Fruit fly (Drosophila melanogaster) whole organism, prepupa: ENCODE data around the gene CG32241.

Experiments used
- Blimp-1 ChIP-seq: fragments of 200-800 bp; sonication (Bioruptor generic); optimal IDR thresholded peaks from 3 replicates; lab custom pipeline; 2017; ENCODE audit warnings: missing biosample characterization, missing genetic modification characterization, mild to moderate bottlenecking, moderate library complexity, missing genetic modification reagents
- CG10631 ChIP-seq: fragments of 200-800 bp; sonication (Bioruptor generic); optimal IDR thresholded peaks from 2 replicates; lab custom pipeline; 2016; ENCODE audit warnings: missing biosample characterization, missing genetic modification characterization
- CG11902 ChIP-seq: fragments of 200-800 bp; sonication (Bioruptor generic); optimal IDR thresholded peaks from 3 replicates; lab custom pipeline; 2016; ENCODE audit warnings: missing biosample characterization, missing genetic modification characterization
- CG15336 ChIP-seq: fragments of 200-800 bp; sonication (Bioruptor generic); IDR thresholded peaks from 2 replicates; pipeline ENCODE4 v1.3.6; 2022; ENCODE audit warnings: missing biosample characterization, missing genetic modification characterization
- CG1621 ChIP-seq: fragments of 200-800 bp; sonication (Bioruptor generic); optimal IDR thresholded peaks from 3 replicates; lab custom pipeline; 2018; ENCODE audit warnings: missing biosample characterization, mild to moderate bottlenecking, missing genetic modification characterization
- CG3032 ChIP-seq: fragments of 200-800 bp; optimal IDR thresholded peaks from 2 replicates; lab custom pipeline; 2019; ENCODE audit warnings: missing biosample characterization, mild to moderate bottlenecking, missing genetic modification characterization, moderate library complexity
- CG31627 ChIP-seq: fragments of 200-800 bp; sonication (Bioruptor generic); optimal IDR thresholded peaks from 3 replicates; lab custom pipeline; 2016; ENCODE audit warnings: missing biosample characterization, missing genetic modification characterization
- CG32006 ChIP-seq: fragments of 200-800 bp; sonication (Bioruptor generic); optimal IDR thresholded peaks from 3 replicates; lab custom pipeline; 2017; ENCODE audit warnings: missing biosample characterization, mild to moderate bottlenecking, missing genetic modification characterization
- CG3919 ChIP-seq: fragments of 200-800 bp; sonication (Bioruptor generic); optimal IDR thresholded peaks from 3 replicates; lab custom pipeline; 2016; ENCODE audit warnings: missing biosample characterization, missing genetic modification characterization
- CG4318 ChIP-seq: fragments of 200-800 bp; sonication (Bioruptor generic); optimal IDR thresholded peaks from 3 replicates; lab custom pipeline; 2017; ENCODE audit warnings: missing biosample characterization, mild to moderate bottlenecking, missing genetic modification characterization
- CG6276 ChIP-seq: fragments of 200-800 bp; sonication (Bioruptor generic); optimal IDR thresholded peaks from 2 replicates; lab custom pipeline; 2017; ENCODE audit warnings: missing biosample characterization, mild to moderate bottlenecking, missing genetic modification characterization
- CG6792 ChIP-seq: fragments of 200-800 bp; sonication (Bioruptor generic); optimal IDR thresholded peaks from 3 replicates; lab custom pipeline; 2016; ENCODE audit warnings: missing biosample characterization, missing genetic modification characterization
- CG6854 ChIP-seq: fragments of 200-800 bp; sonication (Bioruptor generic); optimal IDR thresholded peaks from 2 replicates; lab custom pipeline; 2017; ENCODE audit warnings: missing biosample characterization, mild to moderate bottlenecking, missing genetic modification characterization
- CG7368 ChIP-seq: fragments of 200-800 bp; sonication (Bioruptor generic); optimal IDR thresholded peaks from 3 replicates; lab custom pipeline; 2016; ENCODE audit warnings: missing biosample characterization, missing genetic modification characterization
- CG9139 ChIP-seq: fragments of 200-800 bp; sonication (Bioruptor generic); optimal IDR thresholded peaks from 3 replicates; lab custom pipeline; 2017; ENCODE audit warnings: missing biosample characterization, mild to moderate bottlenecking, missing genetic modification characterization
- Eip78C ChIP-seq: fragments of 200-800 bp; sonication (Bioruptor generic); peaks from one replicate; lab custom pipeline; 2016; ENCODE audit warnings: missing biosample characterization, missing genetic modification characterization
- Eip93F ChIP-seq: fragments of 200-800 bp; sonication (Bioruptor generic); optimal IDR thresholded peaks from 2 replicates; lab custom pipeline; 2016; ENCODE audit warnings: missing biosample characterization, mild to moderate bottlenecking, missing genetic modification characterization
- Hr38 ChIP-seq: sonication (Bioruptor generic); optimal IDR thresholded peaks from 2 replicates; lab custom pipeline; 2016; ENCODE audit warnings: missing biosample characterization, missing genetic modification characterization
- Hr39 ChIP-seq: fragments of 200-800 bp; sonication (Bioruptor generic); optimal IDR thresholded peaks from 2 replicates; lab custom pipeline; 2016; ENCODE audit warnings: missing biosample characterization, missing genetic modification characterization
- Hr4 ChIP-seq: fragments of 200-800 bp; sonication (Bioruptor generic); optimal IDR thresholded peaks from 3 replicates; lab custom pipeline; 2016; ENCODE audit warnings: missing biosample characterization, missing genetic modification characterization
- Lpt ChIP-seq: fragments of 200-800 bp; sonication (Bioruptor generic); optimal IDR thresholded peaks from 3 replicates; lab custom pipeline; 2016; ENCODE audit warnings: missing biosample characterization, missing genetic modification characterization
- Smox ChIP-seq: fragments of 200-800 bp; sonication (Bioruptor generic); optimal IDR thresholded peaks from 3 replicates; lab custom pipeline; 2016; ENCODE audit warnings: missing biosample characterization, missing genetic modification characterization
- Sox14 ChIP-seq: fragments of 200-800 bp; sonication (Bioruptor generic); optimal IDR thresholded peaks from 3 replicates; lab custom pipeline; 2016; ENCODE audit warnings: missing biosample characterization, missing genetic modification characterization
- Sox15 ChIP-seq: fragments of 200-800 bp; sonication (Bioruptor generic); optimal IDR thresholded peaks from 3 replicates; lab custom pipeline; 2016; ENCODE audit warnings: missing biosample characterization, missing genetic modification characterization
- acj6 ChIP-seq: fragments of 200-800 bp; sonication (Bioruptor generic); optimal IDR thresholded peaks from 3 replicates; lab custom pipeline; 2016; ENCODE audit warnings: missing biosample characterization, missing genetic modification characterization
- cyc ChIP-seq: fragments of 200-800 bp; sonication (Bioruptor generic); optimal IDR thresholded peaks from 3 replicates; lab custom pipeline; 2016; ENCODE audit warnings: missing biosample characterization, missing genetic modification characterization
- eg ChIP-seq: fragments of 200-800 bp; sonication (Bioruptor generic); IDR thresholded peaks from 3 replicates; pipeline ENCODE4 v1.3.6; 2022; ENCODE audit warnings: missing biosample characterization, missing genetic modification characterization
- esn ChIP-seq: fragments of 200-800 bp; sonication (Bioruptor generic); optimal IDR thresholded peaks from 2 replicates; lab custom pipeline; 2016; ENCODE audit warnings: missing biosample characterization, mild to moderate bottlenecking, missing genetic modification characterization, moderate library complexity
- fd59A ChIP-seq: fragments of 200-800 bp; sonication (Bioruptor generic); optimal IDR thresholded peaks from 2 replicates; lab custom pipeline; 2017; ENCODE audit warnings: missing biosample characterization, mild to moderate bottlenecking, missing genetic modification characterization, missing genetic modification reagents
- fd85E ChIP-seq: fragments of 200-800 bp; sonication (Bioruptor generic); optimal IDR thresholded peaks from 3 replicates; lab custom pipeline; 2016; ENCODE audit warnings: missing biosample characterization, missing genetic modification characterization
- fkh ChIP-seq: fragments of 200-800 bp; sonication (Bioruptor generic); optimal IDR thresholded peaks from 3 replicates; lab custom pipeline; 2017; ENCODE audit warnings: missing biosample characterization, mild to moderate bottlenecking, missing genetic modification characterization, moderate library complexity
- net ChIP-seq: fragments of 200-800 bp; sonication (Bioruptor generic); optimal IDR thresholded peaks from 3 replicates; lab custom pipeline; 2016; ENCODE audit warnings: missing biosample characterization, missing genetic modification characterization
- salr ChIP-seq, 2 experiments: fragments of 200-800 bp; sonication (Bioruptor generic); optimal IDR thresholded peaks; 3 replicates each; lab custom pipeline; 2016 to 2018; ENCODE audit warnings: missing biosample characterization in 2 of 2, missing genetic modification characterization in 2 of 2, mild to moderate bottlenecking in 1 of 2
- spab ChIP-seq: fragments of 200-800 bp; sonication (Bioruptor generic); optimal IDR thresholded peaks from 2 replicates; lab custom pipeline; 2017; ENCODE audit warnings: missing biosample characterization, mild to moderate bottlenecking, missing genetic modification characterization, missing genetic modification reagents
- svp ChIP-seq: fragments of 200-800 bp; sonication (Bioruptor generic); peaks from one replicate; lab custom pipeline; 2016; ENCODE audit warnings: missing biosample characterization, missing genetic modification characterization
- vri ChIP-seq: fragments of 200-800 bp; sonication (Bioruptor generic); optimal IDR thresholded peaks from 3 replicates; lab custom pipeline; 2016; ENCODE audit warnings: missing biosample characterization, mild to moderate bottlenecking, missing genetic modification characterization

The CG32241 gene

dm6 chr3L:4436421-4436820 is 30.0 kb downstream of the CG32241 start, which contains the start of gene CG15021:
CG15021 (plus strand) TSS chr3L:4436721.
- no peak for TF ChIP-seq Sox14 (GFP tag; lab: Kevin White, UChicago)

dm6 chr3L:4431111-4431730 is 35.2 kb downstream of the CG32241 start:
- TF ChIP-seq svp (GFP tag; lab: Kevin White, UChicago) = peak; percentile 9
- TF ChIP-seq Sox14 (GFP tag; lab: Kevin White, UChicago) = no peak

- no peak for TF ChIP-seq CG1621 (tag; lab: Kevin White, UChicago)
- TF ChIP-seq Hr38 (GFP tag; lab: Kevin White, UChicago) = no peak
- TF ChIP-seq CG11902 = no peak
- TF ChIP-seq CG15336 (GFP tag; lab: Robert Waterston, UW) = no peak
These were observed 36.1 kb downstream of the CG32241 start for dm6 chr3L:4430331-4430730.

- TF ChIP-seq CG7368 (GFP tag; lab: Kevin White, UChicago) (no peak), svp (GFP tag; lab: Kevin White, UChicago) (peak; percentile 32)
- TF ChIP-seq, all 60 proteins: peak for 1
These were observed 37.4 kb downstream of the CG32241 start, which contains the start of gene nAChRbeta1 for dm6 chr3L:4428918-4429546. nAChRbeta1 (plus strand) TSS chr3L:4429349.

DNA sequence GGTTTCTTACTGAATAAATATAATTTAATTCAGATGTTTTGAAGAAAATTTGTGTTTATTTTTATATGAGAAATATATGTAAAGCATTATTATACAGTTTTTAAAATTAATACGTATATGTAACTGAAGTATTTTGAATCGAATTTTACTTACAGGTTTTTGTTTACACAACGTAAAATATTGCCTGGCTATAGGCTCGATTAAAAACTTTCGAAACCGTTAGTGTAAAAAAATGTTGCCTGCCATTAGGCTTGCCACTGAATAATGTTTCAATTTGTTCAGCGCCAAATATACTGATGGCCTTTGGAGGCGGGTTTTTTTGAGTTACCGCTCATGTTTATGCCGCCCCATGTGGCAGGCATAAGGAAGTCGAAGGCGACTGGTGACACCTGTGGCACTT is 39.8 kb downstream of the CG32241 start:
- TF ChIP-seq vri (GFP tag; lab: Kevin White, UChicago) = no peak
- TF ChIP-seq CG15336 (GFP tag; lab: Robert Waterston, UW) = no peak
- TF ChIP-seq Hr4 (GFP tag; lab: Kevin White, UChicago) = no peak
- TF ChIP-seq fd85E = no peak
- TF ChIP-seq CG6854 (GFP tag; lab: Kevin White, UChicago) = no peak

- TF ChIP-seq CG32006 (GFP tag; lab: Kevin White, UChicago) = peak; percentile 27
- no peak for TF ChIP-seq CG10631 (GFP tag; lab: Kevin White, UChicago)
- TF ChIP-seq, all 60 proteins: peak for 1
These were observed 45.1 kb downstream of the CG32241 start, which contains the start of gene CG15020 for dm6 chr3L:4421362-4421761. CG15020 (plus strand) TSS chr3L:4421662.

DNA sequence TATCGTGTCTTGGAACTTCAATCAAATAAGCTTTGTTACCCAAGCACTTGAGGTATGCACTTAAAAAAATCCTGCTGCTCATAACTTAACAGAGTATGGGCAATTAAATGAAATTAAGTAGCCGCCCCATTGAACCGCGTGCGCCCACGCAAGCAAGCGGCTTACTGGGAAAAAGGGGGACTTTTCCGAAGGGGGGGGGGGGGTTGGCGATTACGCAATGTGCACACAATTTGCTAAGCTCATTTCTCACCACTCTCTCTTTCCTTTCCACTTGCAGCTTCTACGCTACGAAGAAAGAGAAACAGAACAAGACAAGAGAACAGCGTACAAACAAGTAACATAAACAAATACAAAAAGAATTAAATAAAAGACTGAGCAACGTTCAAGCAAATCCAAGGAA is 48.9 kb downstream of the CG32241 start:
- TF ChIP-seq fd85E (no peak), Hr39 (GFP tag; lab: Kevin White, UChicago) (no peak), Eip78C (peak; percentile 48), CG6276 (peak; percentile 26), salr (GFP tag; optimal IDR thresholded peaks at IDR 0.05; lab: Kevin White, UChicago) (no peak), CG3919 (no peak), Hr4 (GFP tag; lab: Kevin White, UChicago) (no peak), fd59A (GFP tag; lab: Kevin White, UChicago) (no peak), vri (GFP tag; lab: Kevin White, UChicago) (peak; percentile 9), Lpt (GFP tag; lab: Kevin White, UChicago) (no peak), net (no peak), Sox15 (no peak), Blimp-1 (GFP tag; lab: Kevin White, UChicago) (no peak), CG7368 (GFP tag; lab: Kevin White, UChicago) (no peak), CG9139 (GFP tag; lab: Kevin White, UChicago) (no peak), Hr38 (GFP tag; lab: Kevin White, UChicago) (no peak), eg (GFP tag; lab: Robert Waterston, UW) (peak; percentile 48; the same call in 1 of the 3 replicates), CG10631 (GFP tag; lab: Kevin White, UChicago) (no peak), CG4318 (GFP tag; lab: Kevin White, UChicago) (no peak), cyc (no peak), CG32006 (GFP tag; lab: Kevin White, UChicago) (peak; percentile 35), CG31627 (no peak), spab (no peak), fkh (GFP tag; lab: Kevin White, UChicago) (no peak), CG3032 (tag; lab: Kevin White, UChicago) (no peak), Smox (no peak), Eip93F (no peak), CG15336 (GFP tag; lab: Robert Waterston, UW) (no peak), esn (GFP tag; lab: Kevin White, UChicago) (no peak), acj6 (GFP tag; lab: Kevin White, UChicago) (no peak), CG6792 (no peak)
